Fruit fly (Drosophila melanogaster): ENCODE results near the gene CG2120.

DNA sequence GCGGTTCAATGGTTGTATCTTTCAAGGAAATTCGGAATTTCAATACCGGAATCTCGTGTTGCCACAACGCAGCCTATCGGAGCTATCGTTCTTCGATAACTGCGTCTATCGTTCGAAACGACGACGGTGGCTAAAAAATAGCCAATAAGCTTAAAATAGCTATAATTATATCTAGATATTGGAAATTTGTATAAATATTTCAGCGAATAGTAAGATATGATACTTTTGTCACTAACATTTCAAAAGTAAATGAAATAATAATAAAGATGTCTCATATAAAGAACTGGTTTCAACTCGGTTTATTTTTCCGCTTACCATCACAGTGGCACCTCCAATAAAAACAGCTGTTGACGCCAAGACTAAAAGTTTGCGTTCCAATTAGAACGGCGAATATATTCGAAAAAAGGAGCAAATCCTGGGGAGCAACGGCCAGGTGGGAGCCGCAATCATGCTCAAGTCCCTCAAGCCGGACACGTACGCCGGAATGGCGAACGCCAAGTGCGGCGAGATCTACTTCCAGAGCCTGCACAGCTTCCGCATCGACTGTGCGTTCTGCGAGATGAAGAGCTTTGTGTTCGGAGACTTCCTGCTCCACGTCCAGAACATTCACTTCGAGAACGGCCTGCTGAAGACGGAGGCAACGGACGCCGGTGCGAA, 10.0 kb downstream of the CG2120 start, which contains the start of the genes alpha-PheRS and CG2129:
- TF ChIP-seq toe (GFP tag; optimal IDR thresholded peaks at IDR 0.05) (no peak), CG14711 (tag; optimal IDR thresholded peaks at IDR 0.05) (peak; percentile 66), CG33017 (tag; optimal IDR thresholded peaks at IDR 0.05) (no peak), Crg-1 (GFP tag; optimal IDR thresholded peaks at IDR 0.05) (peak; percentile 22), CG1620 (GFP tag; optimal IDR thresholded peaks at IDR 0.05) (peak; percentile 44), CG7101 (tag; optimal IDR thresholded peaks at IDR 0.05) (peak; percentile 61), pad (GFP tag; optimal IDR thresholded peaks at IDR 0.05) (peak; percentile 13), Hr96 (GFP tag; optimal IDR thresholded peaks at IDR 0.05) (no peak), cnc (optimal IDR thresholded peaks at IDR 0.05) (no peak), bab1 (GFP tag; optimal IDR thresholded peaks at IDR 0.05) (peak; percentile 77)

Measured in whole organism, adult.